Fruit fly (Drosophila melanogaster) whole organism, embryonic: ENCODE results near the gene CG17169.
A peak's percentile ranks its signal among the peaks of the same experiment; 100 is the strongest.

ENCODE experiments used
- ATbp ChIP-seq: fragments of 200-800 bp; sonication (Bioruptor generic); optimal IDR thresholded peaks from 2 replicates; lab custom pipeline; 2017; ENCODE audit warnings: missing biosample characterization, mild to moderate bottlenecking, missing genetic modification characterization, missing genetic modification reagents
- Abd-B ChIP-seq: fragments of 200-800 bp; sonication (Bioruptor generic); optimal IDR thresholded peaks from 2 replicates; lab custom pipeline; 2018; ENCODE audit warnings: missing biosample characterization, mild to moderate bottlenecking, missing genetic modification characterization, moderate library complexity
- B-H2 ChIP-seq: fragments of 200-800 bp; sonication (Bioruptor generic); optimal IDR thresholded peaks from 2 replicates; lab custom pipeline; 2018; ENCODE audit warnings: missing biosample characterization, mild to moderate bottlenecking, missing genetic modification characterization
- CG10147 ChIP-seq: fragments of 200-800 bp; sonication (Bioruptor generic); optimal IDR thresholded peaks from 2 replicates; lab custom pipeline; 2019; ENCODE audit warnings: missing biosample characterization, mild to moderate bottlenecking, missing genetic modification characterization, moderate library complexity
- CG11085 ChIP-seq: fragments of 200-800 bp; sonication (Bioruptor generic); IDR thresholded peaks from 2 replicates; pipeline ENCODE4 v1.3.6; 2022; ENCODE audit warnings: missing biosample characterization, missing genetic modification characterization
- CG1233 ChIP-seq: fragments of 200-800 bp; sonication (Bioruptor generic); optimal IDR thresholded peaks from 4 replicates; lab custom pipeline; 2018; ENCODE audit warnings: missing biosample characterization, mild to moderate bottlenecking, missing genetic modification characterization
- CG13123 ChIP-seq: fragments of 200-800 bp; sonication (Bioruptor generic); optimal IDR thresholded peaks from 2 replicates; lab custom pipeline; 2016; ENCODE audit warnings: missing biosample characterization, missing genetic modification characterization
- CG2129 ChIP-seq: fragments of 200-800 bp; sonication (Bioruptor generic); IDR thresholded peaks from 2 replicates; pipeline ENCODE4 v1.3.6; 2022; ENCODE audit warnings: missing biosample characterization, missing genetic modification characterization; ENCODE audit not compliant: partially characterized antibody
- CG2678 ChIP-seq: fragments of 200-800 bp; sonication (Bioruptor generic); optimal IDR thresholded peaks from 3 replicates; lab custom pipeline; 2019; ENCODE audit warnings: missing biosample characterization, mild to moderate bottlenecking, missing genetic modification characterization, moderate library complexity
- CG34376 ChIP-seq: fragments of 200-800 bp; sonication (Bioruptor generic); optimal IDR thresholded peaks from 2 replicates; lab custom pipeline; 2018; ENCODE audit warnings: missing biosample characterization, mild to moderate bottlenecking, missing genetic modification characterization
- CG3726 ChIP-seq: fragments of 200-800 bp; sonication (Bioruptor generic); IDR thresholded peaks from 3 replicates; pipeline ENCODE4, ENCODE4 v1.3.6; 2022; ENCODE audit warnings: missing biosample characterization, missing genetic modification characterization
- CG43689 ChIP-seq: fragments of 200-800 bp; sonication (Bioruptor generic); IDR thresholded peaks from 2 replicates; pipeline ENCODE4 v1.3.6; 2022; ENCODE audit warnings: missing biosample characterization, missing genetic modification characterization
- CG6175 ChIP-seq: fragments of 200-800 bp; sonication (Bioruptor generic); IDR thresholded peaks from 3 replicates; pipeline ENCODE4 v1.3.6; 2022; ENCODE audit warnings: missing biosample characterization, missing genetic modification characterization
- CG6813 ChIP-seq: fragments of 200-800 bp; sonication (Bioruptor generic); optimal IDR thresholded peaks from 2 replicates; lab custom pipeline; 2017; ENCODE audit warnings: missing biosample characterization, missing genetic modification characterization, mild to moderate bottlenecking, moderate library complexity, missing genetic modification reagents
- CG7372 ChIP-seq: fragments of 200-800 bp; sonication (Bioruptor generic); IDR thresholded peaks from 2 replicates; pipeline ENCODE4 v1.3.6; 2022; ENCODE audit warnings: missing biosample characterization, missing genetic modification characterization
- CG7556 ChIP-seq: fragments of 200-800 bp; sonication (Bioruptor generic); optimal IDR thresholded peaks from 2 replicates; lab custom pipeline; 2017; ENCODE audit warnings: missing biosample characterization, mild to moderate bottlenecking, missing genetic modification characterization
- CG8290 ChIP-seq, 3 experiments: fragments of 200-800 bp; sonication (Bioruptor generic); optimal IDR thresholded peaks; 2 replicates each; lab custom pipeline; 2016 to 2019; ENCODE audit warnings: missing biosample characterization in 3 of 3, missing genetic modification characterization in 3 of 3, mild to moderate bottlenecking in 2 of 3, moderate library complexity in 1 of 3
- CG8388 ChIP-seq: fragments of 200-800 bp; sonication (Bioruptor generic); optimal IDR thresholded peaks from 2 replicates; lab custom pipeline; 2019; ENCODE audit warnings: missing biosample characterization, mild to moderate bottlenecking, missing genetic modification characterization, moderate library complexity
- CG8478 ChIP-seq: fragments of >200 bp; optimal IDR thresholded peaks from 2 replicates; lab custom pipeline; 2018
- CG9797 ChIP-seq: fragments of 200-800 bp; sonication (Bioruptor generic); optimal IDR thresholded peaks from 3 replicates; lab custom pipeline; 2018; ENCODE audit warnings: missing biosample characterization, mild to moderate bottlenecking, missing genetic modification characterization
- Dad ChIP-seq: fragments of 200-800 bp; sonication (Bioruptor generic); optimal IDR thresholded peaks from 3 replicates; lab custom pipeline; 2016; ENCODE audit warnings: missing biosample characterization, missing genetic modification characterization
- Doc3 ChIP-seq: fragments of 200-800 bp; sonication (Bioruptor generic); IDR thresholded peaks from 3 replicates; pipeline ENCODE4 v1.3.6; 2022; ENCODE audit warnings: missing biosample characterization, missing genetic modification characterization; ENCODE audit not compliant: partially characterized antibody
- Elba2 ChIP-seq: fragments of 200-800 bp; sonication (Bioruptor generic); optimal IDR thresholded peaks from 3 replicates; lab custom pipeline; 2016; ENCODE audit warnings: missing biosample characterization, missing genetic modification characterization
- H2.0 ChIP-seq: fragments of 200-800 bp; sonication (Bioruptor generic); IDR thresholded peaks from 2 replicates; pipeline ENCODE4 v1.3.6; 2022; ENCODE audit warnings: missing biosample characterization, missing genetic modification characterization
- HLH4C ChIP-seq: fragments of 200-800 bp; sonication (Bioruptor generic); IDR thresholded peaks from 3 replicates; pipeline ENCODE4 v1.3.6; 2022; ENCODE audit warnings: missing biosample characterization, missing genetic modification characterization; ENCODE audit not compliant: partially characterized antibody
- Mes4 ChIP-seq: fragments of 200-800 bp; sonication (Bioruptor generic); optimal IDR thresholded peaks from 2 replicates; lab custom pipeline; 2016; ENCODE audit warnings: missing biosample characterization, missing genetic modification characterization
- Neu2 ChIP-seq: fragments of 200-800 bp; sonication (Bioruptor generic); optimal IDR thresholded peaks from 3 replicates; lab custom pipeline; 2016; ENCODE audit warnings: missing biosample characterization, missing genetic modification characterization, borderline replicate concordance
- Oli ChIP-seq: fragments of 200-800 bp; sonication (Bioruptor generic); optimal IDR thresholded peaks from 2 replicates; lab custom pipeline; 2018; ENCODE audit warnings: missing biosample characterization, mild to moderate bottlenecking, missing genetic modification characterization, moderate library complexity
- Poxn ChIP-seq: fragments of 200-800 bp; sonication (Bioruptor generic); IDR thresholded peaks from 2 replicates; pipeline ENCODE4 v1.3.6; 2022; ENCODE audit warnings: missing biosample characterization, missing genetic modification characterization
- Side ChIP-seq: fragments of 200-800 bp; sonication (Bioruptor generic); optimal IDR thresholded peaks from 2 replicates; lab custom pipeline; 2016; ENCODE audit warnings: missing biosample characterization, missing genetic modification characterization
- Sin3A ChIP-seq: fragments of >200 bp; optimal IDR thresholded peaks from 2 replicates; lab custom pipeline; 2018
- Ssrp ChIP-seq: fragments of 200-800 bp; sonication (Bioruptor generic); optimal IDR thresholded peaks from 2 replicates; lab custom pipeline; 2018; ENCODE audit warnings: missing biosample characterization, mild to moderate bottlenecking, missing genetic modification characterization, moderate library complexity
- Tbp ChIP-seq: fragments of >200 bp; optimal IDR thresholded peaks from 2 replicates; lab custom pipeline; 2018; ENCODE audit warnings: missing biosample characterization, missing genetic modification characterization
- ac ChIP-seq: fragments of 200-800 bp; sonication (Bioruptor generic); optimal IDR thresholded peaks from 3 replicates; lab custom pipeline; 2017; ENCODE audit warnings: missing biosample characterization, mild to moderate bottlenecking, missing genetic modification characterization
- corto ChIP-seq: fragments of 200-800 bp; sonication (Bioruptor generic); optimal IDR thresholded peaks from 2 replicates; lab custom pipeline; 2016; ENCODE audit warnings: missing biosample characterization, mild to moderate bottlenecking, missing genetic modification characterization, moderate library complexity
- dati ChIP-seq: fragments of 200-800 bp; sonication (Bioruptor generic); IDR thresholded peaks from 2 replicates; pipeline ENCODE4 v1.3.6; 2022; ENCODE audit warnings: missing biosample characterization, missing genetic modification characterization
- dm ChIP-seq: fragments of 200-800 bp; sonication (Bioruptor generic); optimal IDR thresholded peaks from 3 replicates; lab custom pipeline; 2016; ENCODE audit warnings: missing biosample characterization, missing genetic modification characterization
- dmrt99B ChIP-seq: fragments of 200-800 bp; sonication (Bioruptor generic); optimal IDR thresholded peaks from 2 replicates; lab custom pipeline; 2018; ENCODE audit warnings: missing biosample characterization, mild to moderate bottlenecking, missing genetic modification characterization, moderate library complexity
- emc ChIP-seq: fragments of 200-800 bp; sonication (Bioruptor generic); optimal IDR thresholded peaks from 2 replicates; lab custom pipeline; 2016; ENCODE audit warnings: missing biosample characterization, missing genetic modification characterization
- ewg ChIP-seq: fragments of 200-800 bp; sonication (Bioruptor generic); optimal IDR thresholded peaks from 3 replicates; lab custom pipeline; 2017; ENCODE audit warnings: mild to moderate bottlenecking, missing biosample characterization, missing genetic modification reagents, missing genetic modification characterization
- fd64A ChIP-seq: fragments of 200-800 bp; sonication (Bioruptor generic); optimal IDR thresholded peaks from 3 replicates; lab custom pipeline; 2018; ENCODE audit warnings: missing biosample characterization, mild to moderate bottlenecking, missing genetic modification characterization
- fd96Cb ChIP-seq: fragments of 200-800 bp; sonication (Bioruptor generic); optimal IDR thresholded peaks from 2 replicates; lab custom pipeline; 2018; ENCODE audit warnings: missing biosample characterization, mild to moderate bottlenecking, missing genetic modification characterization, moderate library complexity
- fru ChIP-seq: fragments of >200 bp; optimal IDR thresholded peaks from 2 replicates; lab custom pipeline; 2017
- hkb ChIP-seq, 2 experiments: fragments of 200-800 bp in 1 of 2; fragments of >200 bp in 1 of 2; sonication (Bioruptor generic) in 1 of 2; IDR thresholded peaks in 1 of 2; optimal IDR thresholded peaks in 1 of 2; 2 replicates each; pipeline versions ENCODE4 v1.3.6 to Lab custom; 2017 to 2022; ENCODE audit warnings: missing biosample characterization in 1 of 2, missing genetic modification characterization in 1 of 2
- maf-S ChIP-seq: fragments of 200-800 bp; sonication (Bioruptor generic); optimal IDR thresholded peaks from 2 replicates; lab custom pipeline; 2016; ENCODE audit warnings: missing biosample characterization, missing genetic modification characterization
- pzg ChIP-seq: fragments of 200-800 bp; sonication (Bioruptor generic); optimal IDR thresholded peaks from 3 replicates; lab custom pipeline; 2018; ENCODE audit warnings: missing biosample characterization, mild to moderate bottlenecking, missing genetic modification characterization, moderate library complexity
- rib ChIP-seq: fragments of 200-800 bp; sonication (Bioruptor generic); IDR thresholded peaks from 2 replicates; pipeline ENCODE4 v1.3.6; 2022; ENCODE audit warnings: missing biosample characterization, missing genetic modification characterization
- salm ChIP-seq: fragments of 200-800 bp; sonication (Bioruptor generic); optimal IDR thresholded peaks from 2 replicates; lab custom pipeline; 2018; ENCODE audit warnings: missing biosample characterization, mild to moderate bottlenecking, missing genetic modification characterization
- schlank ChIP-seq: fragments of 200-800 bp; sonication (Bioruptor generic); optimal IDR thresholded peaks from 2 replicates; lab custom pipeline; 2018; ENCODE audit warnings: missing biosample characterization, mild to moderate bottlenecking, missing genetic modification characterization
- slou ChIP-seq: fragments of 200-800 bp; sonication (Bioruptor generic); optimal IDR thresholded peaks from 3 replicates; lab custom pipeline; 2016; ENCODE audit warnings: missing biosample characterization, missing genetic modification characterization
- stc ChIP-seq: fragments of 200-800 bp; sonication (Bioruptor generic); IDR thresholded peaks from 2 replicates; pipeline ENCODE4 v1.3.6; 2022; ENCODE audit warnings: missing biosample characterization, missing genetic modification characterization
- tup ChIP-seq: fragments of 200-800 bp; sonication (Bioruptor generic); optimal IDR thresholded peaks from 2 replicates; lab custom pipeline; 2016; ENCODE audit warnings: missing biosample characterization, mild to moderate bottlenecking, missing genetic modification characterization, moderate library complexity

CG17169 gene

DNA sequence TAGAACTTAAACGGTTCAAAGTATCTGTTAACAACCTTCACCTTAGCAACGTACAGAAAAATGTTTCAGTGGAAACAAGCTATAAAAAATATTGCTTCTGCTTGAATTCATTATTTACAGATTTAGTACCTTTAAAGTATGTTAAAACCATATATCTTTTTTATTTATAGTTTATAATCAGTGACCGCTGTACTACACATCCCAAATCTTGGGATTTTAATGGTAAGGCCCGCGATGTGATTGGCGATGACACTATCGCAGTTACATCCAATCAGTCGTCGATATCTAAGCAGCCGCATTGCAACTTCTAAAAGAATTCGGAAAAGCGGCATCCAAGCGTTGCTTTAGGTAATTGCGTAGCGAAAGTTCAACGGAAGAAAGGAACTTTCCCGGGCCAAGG, 12.8 kb downstream of the CG17169 start (continued):
- TF ChIP-seq CG6175 (GFP tag; lab: Robert Waterston, UW) (no peak), schlank (tag; lab: Kevin White, UChicago) (no peak), CG9797 (GFP tag; lab: Kevin White, UChicago) (no peak), CG7372 (GFP tag; lab: Robert Waterston, UW) (no peak), H2.0 (GFP tag; lab: Robert Waterston, UW) (no peak), CG8388 (GFP tag; lab: Kevin White, UChicago) (no peak), Doc3 (no peak), CG2129 (GFP tag; lab: Robert Waterston, UW) (no peak), CG11085 (GFP tag; lab: Robert Waterston, UW) (0 out of 2 replicates have a peak, but pooled peaks have one; percentile 36), Abd-B (GFP tag; lab: Kevin White, UChicago) (no peak), ATbp (GFP tag; lab: Kevin White, UChicago) (no peak), ewg (GFP tag; lab: Kevin White, UChicago) (no peak), pzg (GFP tag; lab: Kevin White, UChicago) (peak; percentile 20), CG7556 (GFP tag; lab: Kevin White, UChicago) (no peak), Ssrp (tag; lab: Kevin White, UChicago) (no peak), dm (GFP tag; lab: Kevin White, UChicago) (no peak), dati (no peak), Elba2 (GFP tag; lab: Kevin White, UChicago) (no peak), fru (lab: Kevin White, UChicago) (no peak), fd96Cb (tag; lab: Kevin White, UChicago) (no peak), CG1233 (no peak), Sin3A (lab: Kevin White, UChicago) (peak; percentile 0), CG10147 (GFP tag; lab: Kevin White, UChicago) (no peak), Neu2 (no peak), ac (GFP tag; lab: Kevin White, UChicago) (no peak), CG8478 (no peak), tup (GFP tag; lab: Kevin White, UChicago) (no peak), CG6813 (no peak), Tbp (GFP tag; lab: Kevin White, UChicago) (no peak), CG13123 (GFP tag; lab: Kevin White, UChicago) (no peak), hkb (optimal IDR thresholded peaks at IDR 0.05; lab: Kevin White, UChicago) (no peak), hkb (GFP tag; IDR thresholded peaks at IDR 0.05; lab: Robert Waterston, UW) (no peak), CG8290 (GFP tag; optimal IDR thresholded peaks at IDR 0.05; lab: Kevin White, UChicago) (no peak), CG8290 (tag; optimal IDR thresholded peaks at IDR 0.05; lab: Kevin White, UChicago) (no peak), Side (GFP tag; lab: Kevin White, UChicago) (no peak), Oli (no peak), CG34376 (no peak), maf-S (no peak), corto (no peak), B-H2 (GFP tag; lab: Kevin White, UChicago) (no peak), slou (no peak), fd64A (GFP tag; lab: Kevin White, UChicago) (no peak), stc (GFP tag; lab: Robert Waterston, UW) (no peak), CG43689 (GFP tag; lab: Robert Waterston, UW) (no peak), CG2678 (tag; lab: Kevin White, UChicago) (no peak), HLH4C (GFP tag; lab: Robert Waterston, UW) (peak; percentile 54), Mes4 (no peak), emc (GFP tag; lab: Kevin White, UChicago) (no peak), CG3726 (GFP tag; lab: Robert Waterston, UW) (no peak), dmrt99B (tag; lab: Kevin White, UChicago) (no peak), Dad (GFP tag; lab: Kevin White, UChicago) (no peak), Poxn (GFP tag; lab: Robert Waterston, UW) (no peak), rib (GFP tag; lab: Robert Waterston, UW) (no peak), salm (no peak)
